Worm (Caenorhabditis elegans) whole organism, early embryonic: ENCODE measurements around the gene grwd-1.

Source experiments
- B0310.2 ChIP-seq: sonication (generic microtip); optimal IDR thresholded peaks from 2 replicates; lab custom pipeline; 2016; ENCODE audit warnings: mild to moderate bottlenecking, missing genetic modification characterization, missing compliant biosample characterization
- F13C5.2 ChIP-seq: sonication (generic microtip); optimal IDR thresholded peaks from 2 replicates; lab custom pipeline; 2017; ENCODE audit warnings: mild to moderate bottlenecking, missing genetic modification characterization, inconsistent platforms, missing compliant biosample characterization
- aly-1 ChIP-seq: sonication (generic microtip); optimal IDR thresholded peaks from 2 replicates; lab custom pipeline; 2016; ENCODE audit warnings: missing genetic modification characterization, missing compliant biosample characterization
- ama-1 ChIP-seq: fragments of 150-350 bp; optimal IDR thresholded peaks from 2 replicates; lab custom pipeline; 2014
- ceh-13 ChIP-seq: fragments of 200-800 bp; sonication (Bioruptor generic); optimal IDR thresholded peaks from 2 replicates; lab custom pipeline; 2018; ENCODE audit warnings: mild to moderate bottlenecking, missing genetic modification characterization, missing compliant biosample characterization
- ceh-36 ChIP-seq: sonication (generic microtip); optimal IDR thresholded peaks from 2 replicates; lab custom pipeline; 2016; ENCODE audit warnings: missing genetic modification characterization, inconsistent platforms, missing compliant biosample characterization
- ets-7 ChIP-seq: sonication (generic microtip); optimal IDR thresholded peaks from 2 replicates; lab custom pipeline; 2016; ENCODE audit warnings: missing genotype, missing genetic modification characterization, missing compliant biosample characterization
- flt-1 ChIP-seq: fragments of 200-800 bp; sonication (Bioruptor generic); IDR thresholded peaks from 2 replicates; pipeline ENCODE4 v1.3.6; 2022; ENCODE audit warnings: missing genetic modification characterization, missing compliant biosample characterization
- hmbx-1 ChIP-seq: sonication (generic microtip); optimal IDR thresholded peaks from 2 replicates; lab custom pipeline; 2016; ENCODE audit warnings: mild to moderate bottlenecking, missing genetic modification characterization, missing compliant biosample characterization
- hmg-4 ChIP-seq: fragments of 200-800 bp; sonication (Bioruptor generic); optimal IDR thresholded peaks from 2 replicates; lab custom pipeline; 2018; ENCODE audit warnings: mild to moderate bottlenecking, missing genetic modification characterization, missing compliant biosample characterization
- hnd-1 ChIP-seq: sonication (generic microtip); optimal IDR thresholded peaks from 2 replicates; lab custom pipeline; 2016; ENCODE audit warnings: missing genetic modification characterization, missing compliant biosample characterization
- pes-1 ChIP-seq: fragments of 200-800 bp; sonication (Bioruptor generic); IDR thresholded peaks from 2 replicates; pipeline ENCODE4 v1.3.6; 2022; ENCODE audit warnings: missing genetic modification reagents, missing genetic modification characterization, missing compliant biosample characterization
- scrt-1 ChIP-seq: fragments of 200-800 bp; sonication (Bioruptor generic); IDR thresholded peaks from 2 replicates; pipeline ENCODE4 v1.3.6; 2022; ENCODE audit warnings: missing genetic modification characterization, missing compliant biosample characterization
- sea-1 ChIP-seq: fragments of 200-800 bp; sonication (Bioruptor generic); conservative IDR thresholded peaks from 2 replicates; pipeline ENCODE4 v1.3.6; 2022; ENCODE audit warnings: missing genetic modification characterization, missing compliant biosample characterization
- tbx-11 ChIP-seq: fragments of 200-800 bp; sonication (Bioruptor generic); IDR thresholded peaks from 2 replicates; pipeline ENCODE4 v1.3.6; 2022; ENCODE audit warnings: missing genetic modification characterization, missing compliant biosample characterization
- tbx-37 ChIP-seq: fragments of 200-800 bp; sonication (Bioruptor generic); conservative IDR thresholded peaks from 2 replicates; pipeline ENCODE4 v1.3.6; 2022; ENCODE audit warnings: missing genetic modification reagents, missing genetic modification characterization, missing compliant biosample characterization
- tra-4 ChIP-seq: sonication (generic microtip); optimal IDR thresholded peaks from 2 replicates; lab custom pipeline; 2017; ENCODE audit warnings: missing genetic modification characterization, missing compliant biosample characterization

Gene grwd-1

ce11 chrIII:5112998-5113397, 40.3 kb upstream of the grwd-1 start:
- TF ChIP-seq ceh-13 (GFP tag; lab: Kevin White, UChicago) (no peak), ama-1 (lab: Kevin White, UChicago) (no peak), hnd-1 (no peak), ets-7 (tag; lab: Kevin White, UChicago) (no peak)

DNA sequence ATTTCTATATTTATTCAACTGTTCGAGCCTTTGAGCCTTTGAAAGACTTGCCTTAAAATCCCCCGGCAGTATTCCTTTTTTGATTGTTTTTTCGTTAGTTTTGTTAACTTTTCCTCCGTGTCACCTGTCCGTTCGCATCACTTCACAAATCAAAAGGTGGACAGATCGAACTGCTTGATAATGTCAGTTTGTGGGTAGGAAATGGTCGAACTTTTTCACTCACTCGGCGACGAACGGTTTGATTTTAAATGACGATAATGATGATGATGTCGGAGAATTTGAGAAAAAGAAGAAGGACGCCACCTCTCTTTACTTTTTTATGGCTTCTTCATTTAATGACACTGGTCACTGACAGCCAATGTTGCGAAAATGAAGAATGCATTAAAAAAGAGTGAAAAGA, 34.2 kb upstream of the grwd-1 start:
- TF ChIP-seq ama-1 (lab: Kevin White, UChicago) (no peak), ets-7 (tag; lab: Kevin White, UChicago) (no peak), hmg-4 (GFP tag; lab: Kevin White, UChicago) (no peak), aly-1 (tag; lab: Kevin White, UChicago) (no peak), tbx-11 (GFP tag; lab: Robert Waterston, UW) (no peak), hnd-1 (no peak), ceh-36 (no peak), F13C5.2 (tag; lab: Kevin White, UChicago) (no peak), tra-4 (tag; lab: Kevin White, UChicago) (no peak), scrt-1 (GFP tag; lab: Robert Waterston, UW) (no peak), pes-1 (no peak)

DNA sequence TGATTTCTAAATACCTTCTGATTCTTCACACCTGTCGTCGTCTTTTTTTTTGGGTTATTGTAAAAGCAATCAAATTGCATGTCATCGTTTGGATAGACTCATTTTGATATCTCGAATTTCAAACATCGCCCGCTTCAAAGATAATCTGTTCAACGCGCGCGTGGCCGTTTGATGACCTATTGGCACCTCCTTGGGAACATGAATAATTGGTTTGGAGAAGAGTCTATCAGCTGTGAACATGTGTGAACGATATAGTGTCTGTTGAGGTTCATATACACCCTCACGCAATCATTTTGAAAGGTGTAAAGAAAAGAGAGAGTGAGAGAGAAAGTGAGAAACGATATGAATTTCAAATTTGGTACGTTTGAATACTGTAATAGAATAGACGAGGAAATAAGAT, 32.7 kb upstream of the grwd-1 start:
- TF ChIP-seq ceh-13 (GFP tag; lab: Kevin White, UChicago) (no peak), tbx-11 (GFP tag; lab: Robert Waterston, UW) (no peak), ceh-36 (no peak)

DNA sequence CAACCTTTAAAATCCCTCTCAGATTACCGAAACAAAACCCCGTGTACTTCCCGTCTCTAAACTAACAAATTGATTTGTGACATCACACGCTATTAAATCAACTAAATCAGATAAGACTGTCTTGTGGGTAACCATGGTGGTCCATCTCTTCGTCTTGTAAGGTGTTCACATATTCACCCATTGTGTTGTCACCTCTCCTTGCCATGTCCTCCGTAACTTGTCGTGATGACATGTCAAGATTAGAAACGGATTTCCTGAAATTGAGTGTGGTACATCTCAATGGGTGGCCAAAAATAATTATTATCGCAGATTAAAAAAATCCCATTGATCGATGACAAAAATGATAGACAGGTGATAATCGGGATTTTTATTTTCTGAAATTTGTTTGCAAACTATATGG, 28.9 kb upstream of the grwd-1 start:
- TF ChIP-seq flt-1: no peak
- no peak for TF ChIP-seq ceh-13 (GFP tag; lab: Kevin White, UChicago)
- no peak for TF ChIP-seq hmg-4 (GFP tag; lab: Kevin White, UChicago)
- TF ChIP-seq aly-1 (tag; lab: Kevin White, UChicago): no peak
- TF ChIP-seq F13C5.2 (tag; lab: Kevin White, UChicago): no peak
- no peak for TF ChIP-seq ets-7 (tag; lab: Kevin White, UChicago)
- TF ChIP-seq hnd-1: no peak
- TF ChIP-seq scrt-1 (GFP tag; lab: Robert Waterston, UW): no peak
- no peak for TF ChIP-seq tbx-11 (GFP tag; lab: Robert Waterston, UW)
- TF ChIP-seq ama-1 (lab: Kevin White, UChicago): no peak

DNA sequence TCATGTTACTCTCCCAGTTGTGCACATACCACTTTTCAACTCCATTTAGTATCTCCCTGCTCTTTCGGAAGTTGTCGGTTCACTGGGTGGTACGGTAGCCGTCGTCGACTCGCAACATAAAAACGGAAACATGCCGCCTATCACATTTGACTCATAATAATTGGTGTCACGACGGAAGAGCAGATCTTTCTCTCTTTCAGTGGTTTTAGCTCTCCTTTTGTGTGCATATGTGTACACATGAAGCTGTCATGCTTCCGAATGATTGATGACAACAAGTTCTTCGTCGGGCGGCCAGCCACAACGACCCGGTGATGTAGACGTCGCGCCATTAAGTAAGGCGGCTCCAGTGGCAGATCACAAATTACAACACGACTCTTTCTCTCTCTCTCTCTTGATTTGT, 27.5 kb upstream of the grwd-1 start:
- TF ChIP-seq tbx-37 (GFP tag; lab: Robert Waterston, UW) (no peak), hnd-1 (no peak), aly-1 (tag; lab: Kevin White, UChicago) (no peak), tra-4 (tag; lab: Kevin White, UChicago) (no peak), ama-1 (lab: Kevin White, UChicago) (no peak), F13C5.2 (tag; lab: Kevin White, UChicago) (no peak), hmg-4 (GFP tag; lab: Kevin White, UChicago) (no peak), scrt-1 (GFP tag; lab: Robert Waterston, UW) (no peak), ceh-13 (GFP tag; lab: Kevin White, UChicago) (no peak), flt-1 (no peak), pes-1 (no peak), sea-1 (GFP tag; lab: Robert Waterston, UW) (no peak), ceh-36 (no peak), hmbx-1 (no peak), tbx-11 (GFP tag; lab: Robert Waterston, UW) (no peak), ets-7 (tag; lab: Kevin White, UChicago) (no peak), B0310.2 (no peak)

ce11 chrIII:5126988-5127387, 26.3 kb upstream of the grwd-1 start:
- TF ChIP-seq hmbx-1 (no peak), ceh-13 (GFP tag; lab: Kevin White, UChicago) (no peak)

DNA sequence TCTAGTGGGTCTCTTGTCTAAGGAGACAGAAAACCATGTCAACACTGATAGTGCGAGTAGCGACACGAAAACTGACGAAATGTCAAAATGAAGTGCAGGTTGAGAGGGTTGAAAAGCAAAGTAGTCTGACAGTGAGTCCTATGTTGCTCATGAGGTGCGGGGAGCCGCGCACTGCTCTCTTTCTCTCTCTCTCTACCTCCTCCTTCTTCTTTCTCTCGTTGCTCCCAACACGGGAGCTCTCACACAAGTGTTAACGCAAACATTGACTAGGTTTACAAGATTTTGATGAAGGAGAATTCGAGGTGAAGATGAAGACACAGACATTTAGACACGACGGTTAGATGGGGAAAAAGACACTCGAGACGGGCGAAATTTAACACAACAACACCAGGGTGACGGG, 24.0 kb upstream of the grwd-1 start:
- no peak for TF ChIP-seq aly-1 (tag; lab: Kevin White, UChicago)
- no peak for TF ChIP-seq tbx-11 (GFP tag; lab: Robert Waterston, UW)
- no peak for TF ChIP-seq ceh-13 (GFP tag; lab: Kevin White, UChicago)
- no peak for TF ChIP-seq ceh-36
- TF ChIP-seq hmg-4 (GFP tag; lab: Kevin White, UChicago): no peak
- TF ChIP-seq ets-7 (tag; lab: Kevin White, UChicago): no peak
- TF ChIP-seq tra-4 (tag; lab: Kevin White, UChicago): no peak
- no peak for TF ChIP-seq pes-1

DNA sequence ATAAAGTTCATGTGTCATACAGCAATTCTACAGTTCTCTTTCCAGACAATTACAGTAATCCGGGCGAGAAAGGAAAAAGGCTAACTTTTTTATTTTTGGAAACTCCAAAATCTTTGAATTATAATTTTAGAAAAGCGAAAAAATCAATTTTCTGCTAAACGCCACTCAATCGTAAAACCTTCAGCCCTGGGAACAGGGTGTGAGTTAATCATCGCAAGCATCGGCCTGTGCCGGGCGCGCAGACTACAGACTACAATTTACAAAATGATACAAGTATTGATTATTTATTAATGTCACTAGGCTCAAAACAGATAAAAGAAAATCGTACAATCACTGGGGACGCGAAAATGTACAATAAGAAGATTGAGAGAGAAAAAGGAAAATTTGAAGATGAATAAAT, 22.6 kb upstream of the grwd-1 start:
- no peak for TF ChIP-seq hmbx-1

ce11 chrIII:5134506-5134905, 18.8 kb upstream of the grwd-1 start:
- TF ChIP-seq sea-1 (GFP tag; lab: Robert Waterston, UW) (no peak), B0310.2 (no peak), aly-1 (tag; lab: Kevin White, UChicago) (no peak), hmg-4 (GFP tag; lab: Kevin White, UChicago) (no peak), flt-1 (no peak), tbx-11 (GFP tag; lab: Robert Waterston, UW) (no peak), ets-7 (tag; lab: Kevin White, UChicago) (no peak), F13C5.2 (tag; lab: Kevin White, UChicago) (no peak), tra-4 (tag; lab: Kevin White, UChicago) (no peak), ceh-36 (no peak), hmbx-1 (no peak), hnd-1 (no peak), ama-1 (lab: Kevin White, UChicago) (no peak), pes-1 (no peak), ceh-13 (GFP tag; lab: Kevin White, UChicago) (no peak), tbx-37 (GFP tag; lab: Robert Waterston, UW) (no peak), scrt-1 (GFP tag; lab: Robert Waterston, UW) (no peak)
